Fruit fly (Drosophila melanogaster) whole organism, embryonic: Measurements from ENCODE around the gene Gr61a.
A peak's percentile ranks its signal among the peaks of the same experiment; 100 is the strongest.

ENCODE experiments used
- Aef1 ChIP-seq: fragments of 200-800 bp; sonication (Bioruptor generic); IDR thresholded peaks from 3 replicates; pipeline ENCODE4 v1.3.6; 2022; ENCODE audit warnings: missing biosample characterization, missing genetic modification characterization
- BEAF-32 ChIP-seq: fragments of 200-800 bp; sonication (Bioruptor generic); optimal IDR thresholded peaks from 3 replicates; lab custom pipeline; 2017; ENCODE audit warnings: missing biosample characterization, missing genetic modification characterization, mild to moderate bottlenecking, moderate library complexity, missing genetic modification reagents
- CG1024 ChIP-seq: fragments of 200-800 bp; sonication (Bioruptor generic); IDR thresholded peaks from 2 replicates; pipeline ENCODE4 v1.3.6; 2022; ENCODE audit warnings: missing biosample characterization, missing genetic modification characterization
- CG10543 ChIP-seq: fragments of 200-800 bp; sonication (Bioruptor generic); optimal IDR thresholded peaks from 3 replicates; lab custom pipeline; 2017; ENCODE audit warnings: missing biosample characterization, mild to moderate bottlenecking, missing genetic modification characterization, moderate library complexity
- CG11695 ChIP-seq: fragments of 200-800 bp; sonication (Bioruptor generic); IDR thresholded peaks from 3 replicates; pipeline ENCODE4 v1.3.6; 2022; ENCODE audit warnings: missing biosample characterization, missing genetic modification characterization
- CG11696 ChIP-seq: fragments of 200-800 bp; sonication (Bioruptor generic); IDR thresholded peaks from 2 replicates; pipeline ENCODE4 v1.3.6; 2022; ENCODE audit warnings: missing biosample characterization, missing genetic modification characterization
- CG12071 ChIP-seq: fragments of 200-800 bp; sonication (Bioruptor generic); optimal IDR thresholded peaks from 3 replicates; lab custom pipeline; 2018; ENCODE audit warnings: missing biosample characterization, mild to moderate bottlenecking, missing genetic modification characterization
- CG12104 ChIP-seq: fragments of 200-800 bp; sonication (Bioruptor generic); optimal IDR thresholded peaks from 3 replicates; lab custom pipeline; 2016; ENCODE audit warnings: missing biosample characterization, missing genetic modification characterization
- CG14860 ChIP-seq: fragments of 200-800 bp; sonication (Bioruptor generic); IDR thresholded peaks from 3 replicates; pipeline ENCODE4 v1.3.6; 2022; ENCODE audit warnings: missing biosample characterization, missing genetic modification characterization; ENCODE audit not compliant: partially characterized antibody
- CG15696 ChIP-seq: fragments of 200-800 bp; sonication (Bioruptor generic); optimal IDR thresholded peaks from 2 replicates; lab custom pipeline; 2019; ENCODE audit warnings: missing biosample characterization, mild to moderate bottlenecking, missing genetic modification characterization, moderate library complexity
- CG1647 ChIP-seq: fragments of 200-800 bp; sonication (Bioruptor generic); optimal IDR thresholded peaks from 3 replicates; lab custom pipeline; 2016; ENCODE audit warnings: missing biosample characterization, missing genetic modification characterization
- CG1792 ChIP-seq: fragments of 200-800 bp; sonication (Bioruptor generic); optimal IDR thresholded peaks from 2 replicates; lab custom pipeline; 2016; ENCODE audit warnings: missing biosample characterization, missing genetic modification characterization
- CG30431 ChIP-seq: fragments of 200-800 bp; sonication (Bioruptor generic); optimal IDR thresholded peaks from 2 replicates; lab custom pipeline; 2017; ENCODE audit warnings: missing biosample characterization, missing genetic modification characterization
- CG33557 ChIP-seq: fragments of 200-800 bp; sonication (Bioruptor generic); optimal IDR thresholded peaks from 2 replicates; lab custom pipeline; 2019; ENCODE audit warnings: missing biosample characterization, mild to moderate bottlenecking, missing genetic modification characterization, moderate library complexity
- CG34376 ChIP-seq: fragments of 200-800 bp; sonication (Bioruptor generic); optimal IDR thresholded peaks from 2 replicates; lab custom pipeline; 2018; ENCODE audit warnings: missing biosample characterization, mild to moderate bottlenecking, missing genetic modification characterization
- CG3726 ChIP-seq: fragments of 200-800 bp; sonication (Bioruptor generic); IDR thresholded peaks from 3 replicates; pipeline ENCODE4, ENCODE4 v1.3.6; 2022; ENCODE audit warnings: missing biosample characterization, missing genetic modification characterization
- CG5245 ChIP-seq: fragments of 200-800 bp; sonication (Bioruptor generic); optimal IDR thresholded peaks from 3 replicates; lab custom pipeline; 2016; ENCODE audit warnings: missing biosample characterization, missing genetic modification characterization
- CG6765 ChIP-seq: fragments of 200-800 bp; sonication (Bioruptor generic); optimal IDR thresholded peaks from 3 replicates; lab custom pipeline; 2017; ENCODE audit warnings: missing biosample characterization, mild to moderate bottlenecking, missing genetic modification characterization
- CG8478 ChIP-seq: fragments of >200 bp; optimal IDR thresholded peaks from 2 replicates; lab custom pipeline; 2018
- CG9876 ChIP-seq: fragments of 200-800 bp; sonication (Bioruptor generic); optimal IDR thresholded peaks from 2 replicates; lab custom pipeline; 2016; ENCODE audit warnings: missing biosample characterization, missing genetic modification characterization
- D19B ChIP-seq: fragments of 200-800 bp; sonication (Bioruptor generic); optimal IDR thresholded peaks from 2 replicates; lab custom pipeline; 2017; ENCODE audit warnings: missing biosample characterization, mild to moderate bottlenecking, missing genetic modification characterization
- Dfd ChIP-seq, 2 experiments: fragments of >200 bp; optimal IDR thresholded peaks; 2 replicates each; lab custom pipeline; 2017; ENCODE audit warnings: missing biosample characterization in 2 of 2, missing genetic modification characterization in 2 of 2
- Dip2 ChIP-seq: fragments of 200-800 bp; sonication (Bioruptor generic); IDR thresholded peaks from 2 replicates; pipeline ENCODE4 v1.3.6; 2022; ENCODE audit warnings: missing biosample characterization, missing genetic modification characterization
- Hr51 ChIP-seq, 2 experiments: fragments of 200-800 bp; sonication (Bioruptor generic); optimal IDR thresholded peaks; 2 replicates in 1 of 2; 3 replicates in 1 of 2; lab custom pipeline; 2016 to 2018; ENCODE audit warnings: missing biosample characterization in 2 of 2, missing genetic modification characterization in 2 of 2, mild to moderate bottlenecking in 1 of 2, moderate library complexity in 1 of 2
- Myb ChIP-seq: fragments of 200-800 bp; sonication (Bioruptor generic); optimal IDR thresholded peaks from 2 replicates; lab custom pipeline; 2016; ENCODE audit warnings: missing biosample characterization, missing genetic modification characterization
- NC2α ChIP-seq: fragments of 200-800 bp; sonication (Bioruptor generic); optimal IDR thresholded peaks from 2 replicates; lab custom pipeline; 2016; ENCODE audit warnings: missing biosample characterization, missing genetic modification characterization
- Six4 ChIP-seq: fragments of 200-800 bp; sonication (Bioruptor generic); optimal IDR thresholded peaks from 2 replicates; lab custom pipeline; 2016; ENCODE audit warnings: missing biosample characterization, missing genetic modification characterization
- Xrp1 ChIP-seq: fragments of 200-800 bp; sonication (Bioruptor generic); IDR thresholded peaks from 2 replicates; pipeline ENCODE4 v1.3.6; 2022; ENCODE audit warnings: missing biosample characterization, missing genetic modification characterization
- abd-A ChIP-seq: fragments of 200-800 bp; sonication (Bioruptor generic); optimal IDR thresholded peaks from 3 replicates; lab custom pipeline; 2019; ENCODE audit warnings: missing biosample characterization, mild to moderate bottlenecking, missing genetic modification characterization, moderate library complexity
- bcd ChIP-seq: fragments of 200-800 bp; sonication (Bioruptor generic); optimal IDR thresholded peaks from 2 replicates; lab custom pipeline; 2017; ENCODE audit warnings: missing biosample characterization, mild to moderate bottlenecking, missing genetic modification characterization
- cato ChIP-seq: fragments of 200-800 bp; sonication (Bioruptor generic); optimal IDR thresholded peaks from 2 replicates; lab custom pipeline; 2016; ENCODE audit warnings: missing biosample characterization, missing genetic modification characterization, borderline replicate concordance
- chif ChIP-seq, 2 experiments: fragments of 200-800 bp; sonication (Bioruptor generic); optimal IDR thresholded peaks; 3 replicates each; lab custom pipeline; 2016; ENCODE audit warnings: missing biosample characterization in 2 of 2, missing genetic modification characterization in 2 of 2
- danr ChIP-seq: fragments of 200-800 bp; sonication (Bioruptor generic); IDR thresholded peaks from 2 replicates; pipeline ENCODE4 v1.3.6; 2022; ENCODE audit warnings: missing biosample characterization, missing genetic modification characterization
- ems ChIP-seq: fragments of 200-800 bp; sonication (Bioruptor generic); optimal IDR thresholded peaks from 3 replicates; lab custom pipeline; 2016; ENCODE audit warnings: missing biosample characterization, missing genetic modification characterization
- fru ChIP-seq: fragments of >200 bp; optimal IDR thresholded peaks from 2 replicates; lab custom pipeline; 2017
- gcm ChIP-seq: fragments of 200-800 bp; sonication (Bioruptor generic); optimal IDR thresholded peaks from 2 replicates; lab custom pipeline; 2019; ENCODE audit warnings: missing biosample characterization, mild to moderate bottlenecking, missing genetic modification characterization, moderate library complexity
- gem ChIP-seq: fragments of 200-800 bp; sonication (Bioruptor generic); optimal IDR thresholded peaks from 2 replicates; lab custom pipeline; 2019; ENCODE audit warnings: missing biosample characterization, mild to moderate bottlenecking, missing genetic modification characterization, moderate library complexity
- grn ChIP-seq: fragments of 200-800 bp; sonication (Bioruptor generic); optimal IDR thresholded peaks from 3 replicates; lab custom pipeline; 2017; ENCODE audit warnings: missing biosample characterization, missing genetic modification characterization
- hbn ChIP-seq: fragments of 200-800 bp; sonication (Bioruptor generic); IDR thresholded peaks from 2 replicates; pipeline ENCODE4 v1.3.6; 2022; ENCODE audit warnings: missing biosample characterization, missing genetic modification characterization; ENCODE audit not compliant: partially characterized antibody
- mirr ChIP-seq: fragments of 200-800 bp; sonication (Bioruptor generic); optimal IDR thresholded peaks from 3 replicates; lab custom pipeline; 2018; ENCODE audit warnings: missing biosample characterization, mild to moderate bottlenecking, missing genetic modification characterization
- pb ChIP-seq: fragments of 200-800 bp; sonication (Bioruptor generic); optimal IDR thresholded peaks from 3 replicates; lab custom pipeline; 2016; ENCODE audit warnings: missing biosample characterization, missing genetic modification characterization
- pita ChIP-seq: fragments of 200-800 bp; sonication (Bioruptor generic); optimal IDR thresholded peaks from 2 replicates; lab custom pipeline; 2017; ENCODE audit warnings: missing biosample characterization, mild to moderate bottlenecking, missing genetic modification characterization
- pnt ChIP-seq: fragments of 200-800 bp; sonication (Bioruptor generic); optimal IDR thresholded peaks from 3 replicates; lab custom pipeline; 2016; ENCODE audit warnings: missing biosample characterization, missing genetic modification characterization
- pum ChIP-seq: fragments of 200-800 bp; sonication (Bioruptor generic); optimal IDR thresholded peaks from 2 replicates; lab custom pipeline; 2016; ENCODE audit warnings: missing biosample characterization, missing genetic modification characterization
- sd ChIP-seq: fragments of 200-800 bp; sonication (Bioruptor generic); optimal IDR thresholded peaks from 3 replicates; lab custom pipeline; 2018; ENCODE audit warnings: missing biosample characterization, mild to moderate bottlenecking, missing genetic modification characterization, moderate library complexity
- sim ChIP-seq: fragments of 200-800 bp; sonication (Bioruptor generic); IDR thresholded peaks from 2 replicates; pipeline ENCODE4 v1.3.6; 2022; ENCODE audit warnings: missing biosample characterization, missing genetic modification characterization
- sna ChIP-seq: fragments of 200-800 bp; sonication (Bioruptor generic); IDR thresholded peaks from 2 replicates; pipeline ENCODE4 v1.3.6; 2022; ENCODE audit warnings: missing biosample characterization, missing genetic modification characterization; ENCODE audit not compliant: partially characterized antibody
- tap ChIP-seq: fragments of 200-800 bp; optimal IDR thresholded peaks from 3 replicates; lab custom pipeline; 2019; ENCODE audit warnings: missing biosample characterization, mild to moderate bottlenecking, missing genetic modification characterization, moderate library complexity
- tgo ChIP-seq: fragments of 200-800 bp; sonication (Bioruptor generic); IDR thresholded peaks from 3 replicates; pipeline ENCODE4 v1.3.6; 2022; ENCODE audit warnings: missing biosample characterization, missing genetic modification characterization
- toy ChIP-seq: fragments of 200-800 bp; sonication (Bioruptor generic); IDR thresholded peaks from 2 replicates; pipeline ENCODE4 v1.3.6; 2022; ENCODE audit warnings: missing biosample characterization, missing genetic modification characterization
- unc-4 ChIP-seq: fragments of 200-800 bp; sonication (Bioruptor generic); IDR thresholded peaks from 2 replicates; pipeline ENCODE4 v1.3.6; 2022; ENCODE audit warnings: missing biosample characterization, missing genetic modification characterization; ENCODE audit not compliant: partially characterized antibody

Gene Gr61a

DNA sequence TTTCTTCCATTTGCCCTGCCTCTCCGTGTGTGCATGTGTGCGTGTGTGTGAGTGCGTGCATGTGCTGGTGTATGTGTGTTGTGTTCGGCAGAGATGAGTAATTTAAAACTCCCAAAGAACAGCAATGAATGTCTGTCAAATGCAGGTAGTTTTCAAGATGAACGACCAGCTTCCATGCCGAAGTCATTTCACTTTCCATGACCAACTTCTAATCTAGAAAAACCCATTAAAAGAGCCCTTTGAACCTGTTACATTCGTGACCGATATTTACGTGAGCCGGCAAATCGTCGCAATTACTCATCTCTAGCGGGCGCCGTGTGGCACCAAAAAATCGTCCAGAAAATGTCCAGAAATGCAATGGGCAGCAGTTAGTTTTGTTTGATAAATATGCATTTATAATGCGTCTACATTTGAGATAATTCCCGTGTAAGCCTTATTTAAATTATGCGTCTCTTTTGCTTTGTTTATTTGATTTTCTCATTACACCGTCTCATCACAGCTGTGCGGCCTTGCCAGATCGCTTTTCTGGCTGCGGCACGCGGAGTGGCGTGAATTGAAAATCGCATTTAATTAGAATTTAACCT, 31.2 kb downstream of the Gr61a start (continued):
- TF ChIP-seq tgo (0 out of 3 replicates have a peak, but pooled peaks have one; percentile 17), CG3726 (no peak), abd-A (tag; lab: Kevin White, UChicago) (no peak), CG15696 (peak; percentile 33), chif (GFP tag; optimal IDR thresholded peaks at IDR 0.05; lab: Kevin White, UChicago) (peak in 1 of 2 experiments; percentile 25), CG9876 (GFP tag; lab: Kevin White, UChicago) (peak; percentile 67), toy (GFP tag; lab: Robert Waterston, UW) (no peak), grn (GFP tag; lab: Kevin White, UChicago) (no peak), CG1792 (peak; percentile 27), CG12071 (GFP tag; lab: Kevin White, UChicago) (no peak), CG6765 (GFP tag; lab: Kevin White, UChicago) (no peak), Hr51 (GFP tag; optimal IDR thresholded peaks at IDR 0.05; lab: Kevin White, UChicago) (peak in 1 of 2 experiments; percentile 37), tap (tag; lab: Kevin White, UChicago) (no peak), hbn (GFP tag; lab: Robert Waterston, UW) (peak; percentile 74), gem (tag; lab: Kevin White, UChicago) (peak; percentile 45), CG8478 (lab: Kevin White, UChicago) (peak; percentile 85), pita (no peak), Xrp1 (no peak), CG1647 (GFP tag; lab: Kevin White, UChicago) (no peak), danr (GFP tag; lab: Robert Waterston, UW) (no peak), D19B (GFP tag; lab: Kevin White, UChicago) (no peak), mirr (GFP tag; lab: Kevin White, UChicago) (no peak), ems (GFP tag; lab: Kevin White, UChicago) (no peak), CG34376 (no peak), pum (GFP tag; lab: Kevin White, UChicago) (peak; percentile 48), CG33557 (no peak), fru (lab: Kevin White, UChicago) (no peak), Dip2 (GFP tag; lab: Robert Waterston, UW) (no peak), unc-4 (GFP tag; lab: Robert Waterston, UW) (peak; percentile 74), gcm (GFP tag; lab: Kevin White, UChicago) (no peak), CG5245 (GFP tag; lab: Kevin White, UChicago) (no peak), CG10543 (peak; percentile 26), NC2α (GFP tag; lab: Kevin White, UChicago) (no peak), cato (GFP tag; lab: Kevin White, UChicago) (peak; percentile 11), pnt (GFP tag; lab: Kevin White, UChicago) (peak; percentile 37), BEAF-32 (GFP tag; lab: Kevin White, UChicago) (peak; percentile 91), pb (GFP tag; lab: Kevin White, UChicago) (no peak), CG1024 (GFP tag; lab: Robert Waterston, UW) (no peak), bcd (peak; percentile 24), CG12104 (GFP tag; lab: Kevin White, UChicago) (no peak), Myb (GFP tag; lab: Kevin White, UChicago) (peak; percentile 63), CG14860 (GFP tag; lab: Robert Waterston, UW) (peak; percentile 80; the same call in 2 of the 3 replicates), Dfd (GFP tag; optimal IDR thresholded peaks at IDR 0.05; lab: Kevin White, UChicago) (no peak), Aef1 (no peak), Six4 (GFP tag; lab: Kevin White, UChicago) (peak; percentile 40), CG30431 (no peak), sim (GFP tag; lab: Robert Waterston, UW) (no peak), sna (GFP tag; lab: Robert Waterston, UW) (peak; percentile 72), CG11695 (GFP tag; lab: Robert Waterston, UW) (no peak), CG11696 (GFP tag; lab: Robert Waterston, UW) (no peak), sd (tag; lab: Kevin White, UChicago) (no peak)
